Worm (Caenorhabditis elegans) whole organism, late embryonic: ENCODE data around the gene anmt-3.

Experiments
- ama-1 ChIP-seq: fragments of 150-350 bp; optimal IDR thresholded peaks from 2 replicates; lab custom pipeline; 2014
- ceh-2 ChIP-seq: sonication (generic microtip); optimal IDR thresholded peaks from 2 replicates; lab custom pipeline; 2016; ENCODE audit warnings: missing genotype, missing genetic modification characterization, missing compliant biosample characterization
- ceh-48 ChIP-seq: sonication (generic microtip); optimal IDR thresholded peaks from 2 replicates; lab custom pipeline; 2016; ENCODE audit warnings: missing genetic modification characterization, inconsistent platforms, missing compliant biosample characterization
- ceh-9 ChIP-seq: sonication (generic microtip); optimal IDR thresholded peaks from 2 replicates; lab custom pipeline; 2016; ENCODE audit warnings: mild to moderate bottlenecking, missing genetic modification characterization, inconsistent platforms, missing compliant biosample characterization
- eyg-1 ChIP-seq: sonication (generic microtip); optimal IDR thresholded peaks from 2 replicates; lab custom pipeline; 2016; ENCODE audit warnings: missing genotype, missing genetic modification characterization, missing compliant biosample characterization
- lin-11 ChIP-seq: fragments of 200-800 bp; sonication (Bioruptor generic); optimal IDR thresholded peaks from 2 replicates; lab custom pipeline; 2018; ENCODE audit warnings: mild to moderate bottlenecking, missing genetic modification characterization, missing compliant biosample characterization
- nfya-1 ChIP-seq: sonication (generic microtip); optimal IDR thresholded peaks from 2 replicates; lab custom pipeline; 2017; ENCODE audit warnings: missing genetic modification characterization, mild to moderate bottlenecking, missing compliant biosample characterization, antibody characterized with exemption, moderate library complexity
- pag-3 ChIP-seq: sonication (generic microtip); optimal IDR thresholded peaks from 2 replicates; lab custom pipeline; 2016; ENCODE audit warnings: missing compliant biosample characterization, missing genetic modification characterization, borderline replicate concordance
- pat-9 ChIP-seq: fragments of 200-800 bp; sonication (Bioruptor generic); optimal IDR thresholded peaks from 2 replicates; lab custom pipeline; 2018; ENCODE audit warnings: mild to moderate bottlenecking, missing genetic modification characterization, moderate library complexity, missing compliant biosample characterization
- pqm-1 ChIP-seq: sonication (generic microtip); optimal IDR thresholded peaks from 2 replicates; lab custom pipeline; 2016; ENCODE audit warnings: missing genetic modification characterization, missing compliant biosample characterization
- sox-4 ChIP-seq: sonication (generic microtip); optimal IDR thresholded peaks from 2 replicates; lab custom pipeline; 2017; ENCODE audit warnings: mild to moderate bottlenecking, missing genetic modification characterization, inconsistent platforms, missing compliant biosample characterization
- tbx-2 ChIP-seq: sonication (generic microtip); optimal IDR thresholded peaks from 2 replicates; lab custom pipeline; 2016; ENCODE audit warnings: missing genetic modification characterization, missing compliant biosample characterization
- unc-55 ChIP-seq: sonication (generic microtip); optimal IDR thresholded peaks from 2 replicates; lab custom pipeline; 2017; ENCODE audit warnings: missing biosample characterization, missing genetic modification reagents, missing genetic modification characterization
- ztf-16 ChIP-seq: sonication (generic microtip); optimal IDR thresholded peaks from 2 replicates; lab custom pipeline; 2017; ENCODE audit warnings: missing genetic modification characterization, missing compliant biosample characterization

- TF ChIP-seq ceh-9 (no peak), ceh-2 (tag; lab: Kevin White, UChicago) (no peak), eyg-1 (tag; lab: Kevin White, UChicago) (no peak), pat-9 (tag; lab: Kevin White, UChicago) (no peak), nfya-1 (tag; lab: Kevin White, UChicago) (no peak), sox-4 (tag; lab: Kevin White, UChicago) (no peak), ceh-48 (tag; lab: Kevin White, UChicago) (no peak), ama-1 (lab: Kevin White, UChicago) (no peak), unc-55 (no peak), pqm-1 (tag; lab: Kevin White, UChicago) (no peak), lin-11 (tag; lab: Kevin White, UChicago) (no peak), ztf-16 (no peak), pag-3 (tag; lab: Kevin White, UChicago) (no peak), tbx-2 (tag; lab: Kevin White, UChicago) (no peak)
These were observed 18.0 kb upstream of the anmt-3 start, which contains the start of gene unc-41 for ce11 chrV:9976138-9976537.
